Fruit fly (Drosophila melanogaster) whole organism, wandering third instar larva: Measurements from ENCODE around the gene Nrt.

Source experiments
- Abd-B ChIP-seq: fragments of >200 bp; optimal IDR thresholded peaks from 2 replicates; lab custom pipeline; 2017; ENCODE audit warnings: missing biosample characterization, missing genetic modification characterization
- CG32264 ChIP-seq: fragments of 200-800 bp; sonication (Bioruptor generic); optimal IDR thresholded peaks from 2 replicates; lab custom pipeline; 2016; ENCODE audit warnings: missing biosample characterization, missing genetic modification characterization
- CG9705 ChIP-seq: fragments of 200-800 bp; sonication (Bioruptor generic); optimal IDR thresholded peaks from 2 replicates; lab custom pipeline; 2018; ENCODE audit warnings: missing biosample characterization, mild to moderate bottlenecking, missing genetic modification characterization
- CrebA ChIP-seq: fragments of 200-800 bp; sonication (Bioruptor generic); optimal IDR thresholded peaks from 2 replicates; lab custom pipeline; 2016; ENCODE audit warnings: missing biosample characterization, mild to moderate bottlenecking, missing genetic modification characterization, borderline replicate concordance
- Dfd ChIP-seq: fragments of >200 bp; optimal IDR thresholded peaks from 2 replicates; lab custom pipeline; 2017; ENCODE audit warnings: missing biosample characterization, missing genetic modification characterization
- Dif ChIP-seq: fragments of 200-275, 200-300 bp; sonication (Bioruptor generic); optimal IDR thresholded peaks from 2 replicates; lab custom pipeline; 2018; ENCODE audit warnings: missing biosample characterization, missing genetic modification characterization; ENCODE audit not compliant: partially characterized antibody
- GATAd ChIP-seq: sonication (Bioruptor generic); optimal IDR thresholded peaks from 2 replicates; lab custom pipeline; 2016; ENCODE audit warnings: missing biosample characterization, missing genetic modification characterization
- HLH106 ChIP-seq: fragments of 200-800 bp; optimal IDR thresholded peaks from 3 replicates; lab custom pipeline; 2019; ENCODE audit warnings: missing biosample characterization, mild to moderate bottlenecking, missing genetic modification characterization, moderate library complexity
- Hnf4 ChIP-seq: fragments of 200-800 bp; sonication (Bioruptor generic); optimal IDR thresholded peaks from 2 replicates; lab custom pipeline; 2016; ENCODE audit warnings: missing biosample characterization, mild to moderate bottlenecking, missing genetic modification characterization
- Hr78 ChIP-seq: fragments of >200 bp; optimal IDR thresholded peaks from 2 replicates; lab custom pipeline; 2017; ENCODE audit warnings: missing biosample characterization, missing genetic modification characterization
- Hr83 ChIP-seq: fragments of 200-300 bp; sonication (Bioruptor generic); optimal IDR thresholded peaks from 2 replicates; lab custom pipeline; 2016; ENCODE audit warnings: missing biosample characterization, mild to moderate bottlenecking, missing genetic modification characterization, moderate library complexity; ENCODE audit not compliant: poor library complexity, severe bottlenecking
- Myc ChIP-seq: fragments of >200 bp; optimal IDR thresholded peaks from 2 replicates; lab custom pipeline; 2017
- OdsH ChIP-seq: fragments of 200-800 bp; sonication (Bioruptor generic); optimal IDR thresholded peaks from 2 replicates; lab custom pipeline; 2016; ENCODE audit warnings: missing biosample characterization, mild to moderate bottlenecking, missing genetic modification characterization
- Rel ChIP-seq, 2 experiments: fragments of 200-800 bp; sonication (Bioruptor generic) in 1 of 2; optimal IDR thresholded peaks; 2 replicates in 1 of 2; 3 replicates in 1 of 2; lab custom pipeline; 2016 to 2019; ENCODE audit warnings: mild to moderate bottlenecking in 2 of 2, missing biosample characterization in 2 of 2, missing genetic modification characterization in 2 of 2, moderate library complexity in 1 of 2
- Sp1 ChIP-seq: fragments of 200-800 bp; sonication (Bioruptor generic); optimal IDR thresholded peaks from 3 replicates; lab custom pipeline; 2019; ENCODE audit warnings: missing biosample characterization, mild to moderate bottlenecking, missing genetic modification characterization, moderate library complexity
- Vsx2 ChIP-seq: fragments of 200-300, 225-300 bp; sonication (Bioruptor generic); optimal IDR thresholded peaks from 2 replicates; lab custom pipeline; 2018; ENCODE audit warnings: missing biosample characterization, missing genetic modification characterization; ENCODE audit not compliant: partially characterized antibody
- br ChIP-seq: fragments of 200-800 bp; sonication (Bioruptor generic); optimal IDR thresholded peaks from 2 replicates; lab custom pipeline; 2016; ENCODE audit warnings: missing biosample characterization, missing genetic modification characterization
- brk ChIP-seq: fragments of 200-800 bp; sonication (Bioruptor generic); optimal IDR thresholded peaks from 2 replicates; lab custom pipeline; 2016; ENCODE audit warnings: missing biosample characterization, mild to moderate bottlenecking, missing genetic modification characterization
- dl ChIP-seq, 2 experiments: fragments of 175-275, 200-275 bp in 1 of 2; fragments of 200-275 bp in 1 of 2; sonication (Bioruptor generic); optimal IDR thresholded peaks; lab custom pipeline; 2018; ENCODE audit warnings: mild to moderate bottlenecking in 2 of 2, missing biosample characterization in 2 of 2, missing genetic modification characterization in 2 of 2, moderate library complexity in 2 of 2; ENCODE audit not compliant: partially characterized antibody in 2 of 2, insufficient read depth in 1 of 2
- dmrt93B ChIP-seq: fragments of 200-800 bp; sonication (Bioruptor generic); optimal IDR thresholded peaks from 2 replicates; lab custom pipeline; 2018; ENCODE audit warnings: missing biosample characterization, mild to moderate bottlenecking, missing genetic modification characterization
- dsf ChIP-seq: sonication (Bioruptor generic); optimal IDR thresholded peaks from 2 replicates; lab custom pipeline; 2016; ENCODE audit warnings: missing biosample characterization, missing genetic modification characterization, borderline replicate concordance
- ey ChIP-seq: fragments of 200-800 bp; sonication (Bioruptor generic); optimal IDR thresholded peaks from 2 replicates; lab custom pipeline; 2016; ENCODE audit warnings: missing biosample characterization, missing genetic modification characterization
- foxo ChIP-seq, 2 experiments: fragments of 200-800 bp; sonication (Bioruptor generic); optimal IDR thresholded peaks; 2 replicates in 1 of 2; 3 replicates in 1 of 2; lab custom pipeline; 2016 to 2017; ENCODE audit warnings: missing biosample characterization in 2 of 2, missing genetic modification characterization in 2 of 2
- fru ChIP-seq: fragments of 200-800 bp; sonication (Bioruptor generic); optimal IDR thresholded peaks from 3 replicates; lab custom pipeline; 2016; ENCODE audit warnings: missing biosample characterization, mild to moderate bottlenecking, missing genetic modification characterization
- h ChIP-seq: fragments of 200-800 bp; sonication (Bioruptor generic); optimal IDR thresholded peaks from 3 replicates; lab custom pipeline; 2016; ENCODE audit warnings: missing biosample characterization, mild to moderate bottlenecking, missing genetic modification characterization
- jim ChIP-seq: fragments of 175-275, 200-325 bp; sonication (Bioruptor generic); optimal IDR thresholded peaks from 2 replicates; lab custom pipeline; 2016; ENCODE audit warnings: missing biosample characterization, mild to moderate bottlenecking, missing genetic modification characterization
- lola ChIP-seq: fragments of >200 bp; optimal IDR thresholded peaks from 2 replicates; lab custom pipeline; 2017; ENCODE audit warnings: missing biosample characterization, missing genetic modification characterization
- pan ChIP-seq: fragments of >200 bp; optimal IDR thresholded peaks from 2 replicates; lab custom pipeline; 2017
- psq ChIP-seq: fragments of 200-800 bp; sonication (Bioruptor generic); optimal IDR thresholded peaks from 3 replicates; lab custom pipeline; 2017; ENCODE audit warnings: missing biosample characterization, mild to moderate bottlenecking, missing genetic modification characterization, moderate library complexity
- rgr ChIP-seq: fragments of 200-800 bp; sonication (Bioruptor generic); optimal IDR thresholded peaks from 3 replicates; lab custom pipeline; 2016; ENCODE audit warnings: missing biosample characterization, mild to moderate bottlenecking, missing genetic modification characterization
- sage ChIP-seq: fragments of 200-800 bp; sonication (Bioruptor generic); optimal IDR thresholded peaks from 2 replicates; lab custom pipeline; 2016; ENCODE audit warnings: missing biosample characterization, mild to moderate bottlenecking, missing genetic modification characterization
- sv ChIP-seq: fragments of 200-800 bp; sonication (Bioruptor generic); optimal IDR thresholded peaks from 3 replicates; lab custom pipeline; 2016; ENCODE audit warnings: missing biosample characterization, missing genetic modification characterization
- usp ChIP-seq: fragments of >200 bp; optimal IDR thresholded peaks from 2 replicates; lab custom pipeline; 2017; ENCODE audit warnings: missing biosample characterization, missing genetic modification characterization
- woc ChIP-seq: sonication (Bioruptor generic); optimal IDR thresholded peaks from 2 replicates; lab custom pipeline; 2016; ENCODE audit warnings: missing biosample characterization, mild to moderate bottlenecking, missing genetic modification characterization

Gene Nrt

dm6 chr3L:16765647-16766628, at the start of gene Nrt:
Gene Nrt, plus strand, starts transcription at chr3L:16766072.
- TF ChIP-seq HLH106 (tag; lab: Kevin White, UChicago) (peak; percentile 4), h (GFP tag; lab: Kevin White, UChicago) (peak; percentile 21), Vsx2 (GFP tag; lab: Kevin White, UChicago) (no peak), dsf (GFP tag; lab: Kevin White, UChicago) (peak; percentile 12), OdsH (GFP tag; lab: Kevin White, UChicago) (peak; percentile 41), sage (peak; percentile 78), fru (GFP tag; lab: Kevin White, UChicago) (peak; percentile 59), psq (GFP tag; lab: Kevin White, UChicago) (peak; percentile 40), ey (GFP tag; lab: Kevin White, UChicago) (no peak), Hr78 (no peak), Abd-B (GFP tag; lab: Kevin White, UChicago) (no peak), Dif (GFP tag; lab: Kevin White, UChicago) (peak; percentile 46), pan (lab: Kevin White, UChicago) (no peak), br (GFP tag; lab: Kevin White, UChicago) (peak; percentile 3), woc (GFP tag; lab: Kevin White, UChicago) (peak; percentile 18), brk (GFP tag; lab: Kevin White, UChicago) (peak; percentile 85), sv (GFP tag; lab: Kevin White, UChicago) (peak; percentile 37), foxo (GFP tag; optimal IDR thresholded peaks at IDR 0.05; lab: Kevin White, UChicago) (peak in 1 of 2 experiments; percentile 46), Hr83 (GFP tag; lab: Kevin White, UChicago) (peak; percentile 7), Sp1 (GFP tag; lab: Kevin White, UChicago) (peak; percentile 64), Rel (GFP tag; optimal IDR thresholded peaks at IDR 0.05; lab: Kevin White, UChicago) (peak; percentile 41), Rel (tag; optimal IDR thresholded peaks at IDR 0.05; lab: Kevin White, UChicago) (no peak), Dfd (no peak), lola (GFP tag; lab: Kevin White, UChicago) (no peak), CG9705 (no peak), Hnf4 (GFP tag; lab: Kevin White, UChicago) (peak; percentile 36), dl (GFP tag; optimal IDR thresholded peaks at IDR 0.05; lab: Kevin White, UChicago; ENCODE audit: insufficient read depth in 1 of 2, partially characterized antibody in 2 of 2) (peak in 1 of 2 experiments; percentile 20), dmrt93B (GFP tag; lab: Kevin White, UChicago) (no peak), CrebA (GFP tag; lab: Kevin White, UChicago) (peak; percentile 33), CG32264 (no peak), rgr (GFP tag; lab: Kevin White, UChicago) (peak; percentile 50)

dm6 chr3L:16724561-16724960, 41.3 kb upstream of the Nrt start, which contains the start of gene CG13031:
Gene CG13031, plus strand, starts transcription at chr3L:16724861.
- TF ChIP-seq usp (GFP tag; lab: Kevin White, UChicago) (no peak), brk (GFP tag; lab: Kevin White, UChicago) (no peak), CG32264 (no peak), psq (GFP tag; lab: Kevin White, UChicago) (no peak), Myc (lab: Kevin White, UChicago) (no peak), lola (GFP tag; lab: Kevin White, UChicago) (no peak), dl (GFP tag; optimal IDR thresholded peaks at IDR 0.05; lab: Kevin White, UChicago; ENCODE audit: insufficient read depth in 1 of 2, partially characterized antibody in 2 of 2) (no peak), Hnf4 (GFP tag; lab: Kevin White, UChicago) (no peak)
- TF ChIP-seq, all 38 proteins: peak for 0

- TF ChIP-seq CrebA (GFP tag; lab: Kevin White, UChicago) (no peak), GATAd (GFP tag; lab: Kevin White, UChicago) (no peak), rgr (GFP tag; lab: Kevin White, UChicago) (no peak), jim (GFP tag; lab: Kevin White, UChicago) (no peak), dsf (GFP tag; lab: Kevin White, UChicago) (no peak), Abd-B (GFP tag; lab: Kevin White, UChicago) (no peak), Vsx2 (GFP tag; lab: Kevin White, UChicago) (no peak), Sp1 (GFP tag; lab: Kevin White, UChicago) (no peak)
- TF ChIP-seq, all 38 proteins: peak for 0
Observed at dm6 chr3L:16726069-16726591, 39.7 kb upstream of the Nrt start, which contains the start of the genes CG13026 and PGRP-SB2. Gene CG13026, minus strand, starts transcription at chr3L:16726169. Gene PGRP-SB2, plus strand, starts transcription at chr3L:16726541.
